Fruit fly (Drosophila melanogaster) whole organism, embryonic: ENCODE data around the gene CG12998.

Experiments
- Abd-B ChIP-seq: fragments of 200-800 bp; sonication (Bioruptor generic); optimal IDR thresholded peaks from 2 replicates; lab custom pipeline; 2018; ENCODE audit warnings: missing biosample characterization, mild to moderate bottlenecking, missing genetic modification characterization, moderate library complexity
- Antp ChIP-seq: fragments of 200-800 bp; sonication (Bioruptor generic); optimal IDR thresholded peaks from 3 replicates; lab custom pipeline; 2016; ENCODE audit warnings: missing biosample characterization, missing genetic modification characterization
- CG10209 ChIP-seq: fragments of 200-800 bp; sonication (Bioruptor generic); optimal IDR thresholded peaks from 3 replicates; lab custom pipeline; 2017; ENCODE audit warnings: missing biosample characterization, mild to moderate bottlenecking, missing genetic modification characterization, missing genetic modification reagents
- CG10462 ChIP-seq: fragments of 200-800 bp; sonication (Bioruptor generic); optimal IDR thresholded peaks from 2 replicates; lab custom pipeline; 2016; ENCODE audit warnings: missing biosample characterization, missing genetic modification characterization
- CG11085 ChIP-seq: fragments of 200-800 bp; sonication (Bioruptor generic); IDR thresholded peaks from 2 replicates; pipeline ENCODE4 v1.3.6; 2022; ENCODE audit warnings: missing biosample characterization, missing genetic modification characterization
- CG12744 ChIP-seq: fragments of 200-800 bp; sonication (Bioruptor generic); optimal IDR thresholded peaks from 2 replicates; lab custom pipeline; 2016; ENCODE audit warnings: missing biosample characterization, missing genetic modification characterization
- CG12942 ChIP-seq: fragments of 200-800 bp; sonication (Bioruptor generic); optimal IDR thresholded peaks from 3 replicates; lab custom pipeline; 2016; ENCODE audit warnings: missing biosample characterization, missing genetic modification characterization
- CG13287 ChIP-seq: fragments of 200-800 bp; sonication (Bioruptor generic); IDR thresholded peaks from 2 replicates; pipeline ENCODE4 v1.3.6; 2022; ENCODE audit warnings: missing biosample characterization, missing genetic modification characterization; ENCODE audit not compliant: partially characterized antibody
- CG13424 ChIP-seq: fragments of 200-800 bp; sonication (Bioruptor generic); optimal IDR thresholded peaks from 2 replicates; lab custom pipeline; 2019; ENCODE audit warnings: missing biosample characterization, mild to moderate bottlenecking, missing genetic modification characterization, moderate library complexity
- CG15601 ChIP-seq: fragments of 200-800 bp; sonication (Bioruptor generic); optimal IDR thresholded peaks from 3 replicates; lab custom pipeline; 2019; ENCODE audit warnings: missing biosample characterization, mild to moderate bottlenecking, missing genetic modification characterization, moderate library complexity
- CG15696 ChIP-seq: fragments of 200-800 bp; sonication (Bioruptor generic); optimal IDR thresholded peaks from 2 replicates; lab custom pipeline; 2019; ENCODE audit warnings: missing biosample characterization, mild to moderate bottlenecking, missing genetic modification characterization, moderate library complexity
- CG17328 ChIP-seq: fragments of 200-800 bp; sonication (Bioruptor generic); IDR thresholded peaks from 2 replicates; pipeline ENCODE4 v1.3.6; 2022; ENCODE audit warnings: missing biosample characterization, missing genetic modification characterization
- CG1792 ChIP-seq: fragments of 200-800 bp; sonication (Bioruptor generic); optimal IDR thresholded peaks from 2 replicates; lab custom pipeline; 2016; ENCODE audit warnings: missing biosample characterization, missing genetic modification characterization
- CG32767 ChIP-seq: fragments of 200-800 bp; sonication (Bioruptor generic); IDR thresholded peaks from 2 replicates; pipeline ENCODE4 v1.3.6; 2022; ENCODE audit warnings: missing biosample characterization, missing genetic modification characterization
- CG33213 ChIP-seq: fragments of 200-800 bp; sonication (Bioruptor generic); optimal IDR thresholded peaks from 3 replicates; lab custom pipeline; 2016; ENCODE audit warnings: missing biosample characterization, missing genetic modification characterization
- CG3995 ChIP-seq: fragments of 200-800 bp; sonication (Bioruptor generic); optimal IDR thresholded peaks from 3 replicates; lab custom pipeline; 2016; ENCODE audit warnings: missing biosample characterization, missing genetic modification characterization
- CG4730 ChIP-seq: fragments of 200-800 bp; sonication (Bioruptor generic); IDR thresholded peaks from 2 replicates; pipeline ENCODE4 v1.3.6; 2022; ENCODE audit warnings: missing biosample characterization, missing genetic modification characterization
- CG4854 ChIP-seq: fragments of 200-800 bp; sonication (Bioruptor generic); optimal IDR thresholded peaks from 2 replicates; lab custom pipeline; 2016; ENCODE audit warnings: missing biosample characterization, missing genetic modification characterization, inconsistent platforms
- CG7271 ChIP-seq: fragments of 200-800 bp; sonication (Bioruptor generic); optimal IDR thresholded peaks from 2 replicates; lab custom pipeline; 2018; ENCODE audit warnings: missing biosample characterization, mild to moderate bottlenecking, missing genetic modification characterization, moderate library complexity
- CG7556 ChIP-seq: fragments of 200-800 bp; sonication (Bioruptor generic); optimal IDR thresholded peaks from 2 replicates; lab custom pipeline; 2017; ENCODE audit warnings: missing biosample characterization, mild to moderate bottlenecking, missing genetic modification characterization
- CG9727 ChIP-seq: fragments of 200-800 bp; sonication (Bioruptor generic); optimal IDR thresholded peaks from 3 replicates; lab custom pipeline; 2017; ENCODE audit warnings: missing biosample characterization, mild to moderate bottlenecking, missing genetic modification characterization
- CG9797 ChIP-seq: fragments of 200-800 bp; sonication (Bioruptor generic); optimal IDR thresholded peaks from 3 replicates; lab custom pipeline; 2018; ENCODE audit warnings: missing biosample characterization, mild to moderate bottlenecking, missing genetic modification characterization
- Eip74EF ChIP-seq, 2 experiments: fragments of 200-800 bp in 1 of 2; fragments of >200 bp in 1 of 2; sonication (Bioruptor generic) in 1 of 2; optimal IDR thresholded peaks; 2 replicates each; lab custom pipeline; 2017 to 2019; ENCODE audit warnings: missing biosample characterization in 2 of 2, missing genetic modification characterization in 2 of 2, mild to moderate bottlenecking in 1 of 2, moderate library complexity in 1 of 2
- Fer1 ChIP-seq: fragments of 200-800 bp; sonication (Bioruptor generic); optimal IDR thresholded peaks from 2 replicates; lab custom pipeline; 2017; ENCODE audit warnings: missing biosample characterization, mild to moderate bottlenecking, missing genetic modification characterization
- Fer3 ChIP-seq: fragments of 200-800 bp; sonication (Bioruptor generic); optimal IDR thresholded peaks from 2 replicates; lab custom pipeline; 2018; ENCODE audit warnings: missing biosample characterization, mild to moderate bottlenecking, missing genetic modification characterization, moderate library complexity
- Hr39 ChIP-seq: fragments of >200 bp; optimal IDR thresholded peaks from 2 replicates; lab custom pipeline; 2017
- Med ChIP-seq: fragments of 200-800 bp; sonication (Bioruptor generic); peaks from one replicate; lab custom pipeline; 2016; ENCODE audit warnings: missing biosample characterization, missing genetic modification characterization, mild to moderate bottlenecking, inconsistent platforms, moderate library complexity
- Pdp1 ChIP-seq, 2 experiments: fragments of 200-800 bp; sonication (Bioruptor generic); optimal IDR thresholded peaks; 3 replicates each; lab custom pipeline; 2016; ENCODE audit warnings: missing biosample characterization in 2 of 2, missing genetic modification characterization in 2 of 2, mild to moderate bottlenecking in 1 of 2, moderate library complexity in 1 of 2
- Rx ChIP-seq: fragments of 200-800 bp; sonication (Bioruptor generic); IDR thresholded peaks from 2 replicates; pipeline ENCODE4 v1.3.6; 2022; ENCODE audit warnings: missing biosample characterization, missing genetic modification characterization
- Spps ChIP-seq: fragments of 200-800 bp; sonication (Bioruptor generic); optimal IDR thresholded peaks from 2 replicates; lab custom pipeline; 2018; ENCODE audit warnings: missing biosample characterization, mild to moderate bottlenecking, missing genetic modification characterization
- Xbp1 ChIP-seq: fragments of 200-800 bp; sonication (Bioruptor generic); optimal IDR thresholded peaks from 3 replicates; lab custom pipeline; 2016; ENCODE audit warnings: missing biosample characterization, mild to moderate bottlenecking, missing genetic modification characterization
- ap ChIP-seq: fragments of 200-800 bp; sonication (Bioruptor generic); IDR thresholded peaks from 2 replicates; pipeline ENCODE4 v1.3.6; 2022; ENCODE audit warnings: missing biosample characterization, missing genetic modification characterization
- br ChIP-seq: fragments of >200 bp; optimal IDR thresholded peaks from 2 replicates; lab custom pipeline; 2017
- croc ChIP-seq: fragments of 200-800 bp; sonication (Bioruptor generic); conservative IDR thresholded peaks from 3 replicates; pipeline ENCODE4 v1.3.6; 2022; ENCODE audit warnings: missing biosample characterization, missing genetic modification characterization
- esg ChIP-seq: fragments of 200-800 bp; sonication (Bioruptor generic); conservative IDR thresholded peaks from 2 replicates; pipeline ENCODE4 v1.3.6; 2022; ENCODE audit warnings: missing biosample characterization, missing genetic modification characterization
- hth ChIP-seq: fragments of >200 bp; optimal IDR thresholded peaks from 2 replicates; lab custom pipeline; 2017; ENCODE audit warnings: inconsistent platforms
- ind ChIP-seq: fragments of 200-800 bp; sonication (Bioruptor generic); optimal IDR thresholded peaks from 3 replicates; lab custom pipeline; 2016; ENCODE audit warnings: missing biosample characterization, missing genetic modification characterization
- jigr1 ChIP-seq: fragments of 200-800 bp; sonication (Bioruptor generic); IDR thresholded peaks from 3 replicates; pipeline ENCODE4 v1.3.6; 2022; ENCODE audit warnings: missing biosample characterization, missing genetic modification characterization
- ken ChIP-seq: fragments of 200-800 bp; sonication (Bioruptor generic); IDR thresholded peaks from 3 replicates; pipeline ENCODE4 v1.3.6; 2022; ENCODE audit warnings: missing biosample characterization, missing genetic modification characterization
- knrl ChIP-seq: fragments of 200-800 bp; sonication (Bioruptor generic); IDR thresholded peaks from 3 replicates; pipeline ENCODE4 v1.3.6; 2022; ENCODE audit warnings: missing biosample characterization, missing genetic modification characterization; ENCODE audit not compliant: partially characterized antibody
- lola ChIP-seq, 3 experiments: fragments of >200 bp in 2 of 3; fragments of 200-800 bp in 1 of 3; sonication (Bioruptor generic) in 1 of 3; optimal IDR thresholded peaks; 2 replicates each; lab custom pipeline; 2017 to 2019; ENCODE audit warnings: missing biosample characterization in 3 of 3, missing genetic modification characterization in 3 of 3, mild to moderate bottlenecking in 1 of 3, moderate library complexity in 1 of 3
- mld ChIP-seq: fragments of 200-800 bp; sonication (Bioruptor generic); IDR thresholded peaks from 3 replicates; pipeline ENCODE4 v1.3.6; 2022; ENCODE audit warnings: missing biosample characterization, missing genetic modification characterization; ENCODE audit not compliant: partially characterized antibody
- oc ChIP-seq: fragments of 200-800 bp; sonication (Bioruptor generic); optimal IDR thresholded peaks from 2 replicates; lab custom pipeline; 2018; ENCODE audit warnings: missing biosample characterization, mild to moderate bottlenecking, missing genetic modification characterization, moderate library complexity
- pb ChIP-seq: fragments of 200-800 bp; sonication (Bioruptor generic); optimal IDR thresholded peaks from 3 replicates; lab custom pipeline; 2016; ENCODE audit warnings: missing biosample characterization, missing genetic modification characterization
- sima ChIP-seq: fragments of 200-800 bp; sonication (Bioruptor generic); optimal IDR thresholded peaks from 2 replicates; lab custom pipeline; 2016; ENCODE audit warnings: missing biosample characterization, missing genetic modification characterization
- slbo ChIP-seq: fragments of 200-800 bp; sonication (Bioruptor generic); IDR thresholded peaks from 2 replicates; pipeline ENCODE4 v1.3.6; 2022; ENCODE audit warnings: missing biosample characterization, missing genetic modification characterization
- so ChIP-seq: fragments of 200-800 bp; sonication (Bioruptor generic); IDR thresholded peaks from 3 replicates; pipeline ENCODE4 v1.3.6; 2022; ENCODE audit warnings: missing biosample characterization, missing genetic modification characterization
- tx ChIP-seq: fragments of 200-800 bp; sonication (Bioruptor generic); optimal IDR thresholded peaks from 2 replicates; lab custom pipeline; 2016; ENCODE audit warnings: missing biosample characterization, missing genetic modification characterization
- vnd ChIP-seq: fragments of 200-800 bp; sonication (Bioruptor generic); IDR thresholded peaks from 3 replicates; pipeline ENCODE4 v1.3.6; 2022; ENCODE audit warnings: missing biosample characterization, missing genetic modification characterization; ENCODE audit not compliant: partially characterized antibody
- zen ChIP-seq: fragments of 200-800 bp; sonication (Bioruptor generic); optimal IDR thresholded peaks from 3 replicates; lab custom pipeline; 2018; ENCODE audit warnings: missing biosample characterization, mild to moderate bottlenecking, missing genetic modification characterization, moderate library complexity
- zen2 ChIP-seq: fragments of 200-800 bp; sonication (Bioruptor generic); IDR thresholded peaks from 3 replicates; pipeline ENCODE4 v1.3.6; 2022; ENCODE audit warnings: missing biosample characterization, missing genetic modification characterization; ENCODE audit not compliant: partially characterized antibody

CG12998 gene

dm6 chrX:17170484-17170944, 48.0 kb upstream of the CG12998 start (continued):
- TF ChIP-seq Fer3 (tag; lab: Kevin White, UChicago): peak; percentile 58
- TF ChIP-seq ind (GFP tag; lab: Kevin White, UChicago): peak; percentile 23
- no peak for TF ChIP-seq Eip74EF (GFP tag; optimal IDR thresholded peaks at IDR 0.05; lab: Kevin White, UChicago)
- TF ChIP-seq CG7556 (GFP tag; lab: Kevin White, UChicago): peak; percentile 22
- no peak for TF ChIP-seq hth (lab: Kevin White, UChicago)
- peak; percentile 21 for TF ChIP-seq Xbp1 (GFP tag; lab: Kevin White, UChicago)
- TF ChIP-seq Abd-B (GFP tag; lab: Kevin White, UChicago): no peak
- TF ChIP-seq mld (GFP tag; lab: Robert Waterston, UW): no peak
- no peak for TF ChIP-seq CG15601 (tag; lab: Kevin White, UChicago)
- no peak for TF ChIP-seq Antp (GFP tag; lab: Kevin White, UChicago)
- no peak for TF ChIP-seq jigr1
- no peak for TF ChIP-seq CG12942 (GFP tag; lab: Kevin White, UChicago)
- TF ChIP-seq CG10209 (GFP tag; lab: Kevin White, UChicago): peak; percentile 39
- no peak for TF ChIP-seq vnd (GFP tag; lab: Robert Waterston, UW)
- no peak for TF ChIP-seq CG15696
- TF ChIP-seq CG33213 (GFP tag; lab: Kevin White, UChicago): no peak
- TF ChIP-seq slbo (GFP tag; lab: Robert Waterston, UW): peak; percentile 74
- TF ChIP-seq tx (GFP tag; lab: Kevin White, UChicago): no peak
- TF ChIP-seq ap: no peak
- no peak for TF ChIP-seq knrl
- no peak for TF ChIP-seq CG7271 (tag; lab: Kevin White, UChicago)
- no peak for TF ChIP-seq CG3995 (GFP tag; lab: Kevin White, UChicago)
- no peak; the same call in 1 of the 2 replicates for TF ChIP-seq esg (GFP tag; lab: Robert Waterston, UW)
- TF ChIP-seq CG1792 (GFP tag; lab: Kevin White, UChicago): no peak
- TF ChIP-seq CG9727 (GFP tag; lab: Kevin White, UChicago): peak; percentile 43
- 0 out of 2 replicates have a peak, but pooled peaks have one; percentile 11 for TF ChIP-seq CG11085
- TF ChIP-seq CG13287 (GFP tag; lab: Robert Waterston, UW): no peak
- TF ChIP-seq sima (GFP tag; lab: Kevin White, UChicago): no peak
- TF ChIP-seq CG12744 (GFP tag; lab: Kevin White, UChicago): no peak
- no peak for TF ChIP-seq Rx (GFP tag; lab: Robert Waterston, UW)
- TF ChIP-seq Hr39: no peak
- no peak for TF ChIP-seq ken (GFP tag; lab: Robert Waterston, UW)
- TF ChIP-seq Fer1 (GFP tag; lab: Kevin White, UChicago): peak; percentile 61
- TF ChIP-seq CG32767 (GFP tag; lab: Robert Waterston, UW): no peak
- TF ChIP-seq Spps (tag; lab: Kevin White, UChicago): no peak
- no peak for TF ChIP-seq CG9797 (GFP tag; lab: Kevin White, UChicago)
- TF ChIP-seq Med (GFP tag; lab: Kevin White, UChicago): peak; percentile 38
- TF ChIP-seq Pdp1 (GFP tag; optimal IDR thresholded peaks at IDR 0.05; lab: Kevin White, UChicago): no peak
- 0 out of 3 replicates have a peak, but pooled peaks have one; percentile 56 for TF ChIP-seq so (GFP tag; lab: Robert Waterston, UW)
- no peak for TF ChIP-seq oc
- no peak for TF ChIP-seq CG4854 (GFP tag; lab: Kevin White, UChicago)
- TF ChIP-seq zen2 (GFP tag; lab: Robert Waterston, UW): no peak
- no peak for TF ChIP-seq br
- 0 out of 2 replicates have a peak, but pooled peaks have one; percentile 24 for TF ChIP-seq CG4730 (GFP tag; lab: Robert Waterston, UW)
- no peak for TF ChIP-seq croc (GFP tag; lab: Robert Waterston, UW)
- TF ChIP-seq CG10462: no peak
- TF ChIP-seq CG17328 (GFP tag; lab: Robert Waterston, UW): peak; percentile 54; the same call in 1 of the 2 replicates
- TF ChIP-seq CG13424: peak; percentile 55
- peak; percentile 22 for TF ChIP-seq zen (tag; lab: Kevin White, UChicago)
- TF ChIP-seq lola (GFP tag; optimal IDR thresholded peaks at IDR 0.05; lab: Kevin White, UChicago): no peak
- no peak for TF ChIP-seq pb (GFP tag; lab: Kevin White, UChicago)
